Worm (Caenorhabditis elegans) whole organism, young adult: ENCODE measurements around the gene R05D3.9.

Experiments
- F33H1.4 ChIP-seq: fragments of 200-800 bp; sonication (Bioruptor generic); IDR thresholded peaks from 2 replicates; pipeline ENCODE4 v1.3.6; 2022; ENCODE audit warnings: missing genetic modification reagents, missing genetic modification characterization, missing compliant biosample characterization
- F55B11.4 ChIP-seq: sonication (generic microtip); optimal IDR thresholded peaks from 2 replicates; lab custom pipeline; 2016; ENCODE audit warnings: missing compliant biosample characterization, missing genetic modification characterization, borderline replicate concordance; ENCODE audit not compliant: insufficient read depth
- Y53F4B.3 ChIP-seq: fragments of 200-800 bp; sonication (Bioruptor generic); IDR thresholded peaks from 2 replicates; pipeline ENCODE4 v1.3.6; 2022; ENCODE audit warnings: missing genetic modification reagents, missing genetic modification characterization, missing compliant biosample characterization
- Y56A3A.18 ChIP-seq: fragments of 200-800 bp; sonication (Bioruptor generic); IDR thresholded peaks from 2 replicates; pipeline ENCODE4 v1.3.6; 2022; ENCODE audit warnings: missing genetic modification reagents, missing genetic modification characterization, missing compliant biosample characterization
- ZK185.1 ChIP-seq: sonication (generic microtip); optimal IDR thresholded peaks from 2 replicates; lab custom pipeline; 2016; ENCODE audit warnings: mild to moderate bottlenecking, missing genetic modification characterization, missing compliant biosample characterization; ENCODE audit not compliant: poor library complexity, severe bottlenecking
- atf-7 ChIP-seq: sonication (generic microtip); optimal IDR thresholded peaks from 2 replicates; lab custom pipeline; 2017; ENCODE audit warnings: mild to moderate bottlenecking, missing genetic modification characterization, missing compliant biosample characterization
- attf-3 ChIP-seq: fragments of 200-800 bp; sonication (Bioruptor generic); conservative IDR thresholded peaks from 2 replicates; pipeline ENCODE4 v1.3.6; 2022; ENCODE audit warnings: missing genetic modification reagents, missing genetic modification characterization, missing compliant biosample characterization
- attf-5 ChIP-seq: fragments of 200-800 bp; sonication (Bioruptor generic); optimal IDR thresholded peaks from 2 replicates; lab custom pipeline; 2018; ENCODE audit warnings: mild to moderate bottlenecking, missing genetic modification characterization, missing compliant biosample characterization
- cebp-1 ChIP-seq, 2 experiments: fragments of 200-800 bp in 1 of 2; sonication (Bioruptor generic) in 1 of 2; sonication (generic microtip) in 1 of 2; IDR thresholded peaks in 1 of 2; optimal IDR thresholded peaks in 1 of 2; 2 replicates each; pipeline versions ENCODE4 v1.3.6 to Lab custom; 2017 to 2022; ENCODE audit warnings: missing compliant biosample characterization in 2 of 2, missing genetic modification characterization in 2 of 2, mild to moderate bottlenecking in 1 of 2, missing genetic modification reagents in 1 of 2, moderate library complexity in 1 of 2
- cebp-2 ChIP-seq: fragments of 200-800 bp; sonication (Bioruptor generic); IDR thresholded peaks from 2 replicates; pipeline ENCODE4 v1.3.6; 2022; ENCODE audit warnings: missing genetic modification characterization, missing compliant biosample characterization
- ceh-58 ChIP-seq: fragments of 200-800 bp; sonication (Bioruptor generic); IDR thresholded peaks from 2 replicates; pipeline ENCODE4 v1.3.6; 2022; ENCODE audit warnings: missing genetic modification characterization, missing compliant biosample characterization
- dpl-1 ChIP-seq: fragments of 150-350 bp; optimal IDR thresholded peaks from 2 replicates; lab custom pipeline; 2014; ENCODE audit warnings: missing biosample characterization, missing genetic modification reagents, missing genetic modification characterization
- efl-1 ChIP-seq: fragments of 150-350 bp; optimal IDR thresholded peaks from 2 replicates; lab custom pipeline; 2014; ENCODE audit warnings: missing biosample characterization, missing genetic modification reagents, missing genetic modification characterization
- egl-18 ChIP-seq: fragments of 200-800 bp; sonication (Bioruptor generic); IDR thresholded peaks from 2 replicates; pipeline ENCODE4 v1.3.6; 2022; ENCODE audit warnings: missing genetic modification reagents, missing genetic modification characterization, missing compliant biosample characterization
- egl-44 ChIP-seq: fragments of 200-800 bp; sonication (Bioruptor generic); IDR thresholded peaks from 2 replicates; pipeline ENCODE4 v1.3.6; 2022; ENCODE audit warnings: missing genetic modification reagents, missing genetic modification characterization, missing compliant biosample characterization
- egrh-3 ChIP-seq: fragments of 200-800 bp; sonication (Bioruptor generic); IDR thresholded peaks from 2 replicates; pipeline ENCODE4 v1.3.6; 2022; ENCODE audit warnings: missing genetic modification reagents, missing genetic modification characterization, missing compliant biosample characterization
- hlh-12 ChIP-seq: sonication (generic microtip); optimal IDR thresholded peaks from 2 replicates; lab custom pipeline; 2016; ENCODE audit warnings: missing genetic modification characterization, missing compliant biosample characterization
- hmg-1.2 ChIP-seq: fragments of 200-800 bp; sonication (Bioruptor generic); IDR thresholded peaks from 2 replicates; pipeline ENCODE4 v1.3.6; 2022; ENCODE audit warnings: missing genetic modification reagents, missing genetic modification characterization, missing compliant biosample characterization
- let-607 ChIP-seq, 2 experiments: fragments of 200-800 bp in 1 of 2; sonication (Bioruptor generic) in 1 of 2; sonication (generic microtip) in 1 of 2; optimal IDR thresholded peaks; 2 replicates each; lab custom pipeline; 2016 to 2018; ENCODE audit warnings: mild to moderate bottlenecking in 2 of 2, missing compliant biosample characterization in 2 of 2, missing genetic modification characterization in 2 of 2, moderate library complexity in 2 of 2, missing genotype in 1 of 2
- lin-40 ChIP-seq: sonication (generic microtip); optimal IDR thresholded peaks from 2 replicates; lab custom pipeline; 2016; ENCODE audit warnings: missing genetic modification characterization, mild to moderate bottlenecking, missing compliant biosample characterization, missing genotype, missing genetic modification reagents
- lin-54 ChIP-seq: fragments of 200-800 bp; sonication (Bioruptor generic); optimal IDR thresholded peaks from 2 replicates; lab custom pipeline; 2018; ENCODE audit warnings: mild to moderate bottlenecking, missing genetic modification characterization, missing compliant biosample characterization
- lsl-1 ChIP-seq: fragments of 200-800 bp; sonication (Bioruptor generic); optimal IDR thresholded peaks from 2 replicates; lab custom pipeline; 2018; ENCODE audit warnings: mild to moderate bottlenecking, missing genetic modification characterization, moderate library complexity, missing compliant biosample characterization
- madf-3 ChIP-seq: fragments of 200-800 bp; sonication (Bioruptor generic); IDR thresholded peaks from 2 replicates; pipeline ENCODE4 v1.3.6; 2022; ENCODE audit warnings: missing genetic modification reagents, missing genetic modification characterization, missing compliant biosample characterization
- madf-6 ChIP-seq: fragments of 200-800 bp; sonication (Bioruptor generic); IDR thresholded peaks from 2 replicates; pipeline ENCODE4 v1.3.6; 2022; ENCODE audit warnings: missing genetic modification reagents, missing genetic modification characterization, missing compliant biosample characterization
- mcd-1 ChIP-seq: fragments of 200-800 bp; sonication (Bioruptor generic); IDR thresholded peaks from 2 replicates; pipeline ENCODE4 v1.3.6; 2022; ENCODE audit warnings: missing genetic modification reagents, missing genetic modification characterization, missing compliant biosample characterization
- nfya-2 ChIP-seq: fragments of 200-800 bp; sonication (Bioruptor generic); IDR thresholded peaks from 2 replicates; pipeline ENCODE4 v1.3.6; 2022; ENCODE audit warnings: missing genetic modification reagents, missing genetic modification characterization, missing compliant biosample characterization
- nhr-120 ChIP-seq: fragments of 200-800 bp; sonication (Bioruptor generic); IDR thresholded peaks from 2 replicates; pipeline ENCODE4 v1.3.6; 2022; ENCODE audit warnings: missing genetic modification characterization, missing compliant biosample characterization
- nhr-27 ChIP-seq: fragments of 200-800 bp; sonication (Bioruptor generic); optimal IDR thresholded peaks from 2 replicates; lab custom pipeline; 2018; ENCODE audit warnings: mild to moderate bottlenecking, missing genetic modification characterization, moderate library complexity, missing compliant biosample characterization
- nhr-80 ChIP-seq: sonication (generic microtip); optimal IDR thresholded peaks from 2 replicates; lab custom pipeline; 2016; ENCODE audit warnings: missing genetic modification characterization, missing compliant biosample characterization
- rpc-1 ChIP-seq, 2 experiments: fragments of 150-350 bp in 1 of 2; sonication (generic microtip) in 1 of 2; optimal IDR thresholded peaks; 2 replicates each; lab custom pipeline; 2014 to 2018; ENCODE audit warnings: missing biosample characterization in 1 of 2, missing genetic modification characterization in 1 of 2, missing genetic modification reagents in 1 of 2, missing genotype in 1 of 2
- sdz-38 ChIP-seq: sonication (generic microtip); optimal IDR thresholded peaks from 2 replicates; lab custom pipeline; 2016; ENCODE audit warnings: missing genotype, missing genetic modification characterization, missing compliant biosample characterization
- snpc-1.3 ChIP-seq: sonication (generic microtip); optimal IDR thresholded peaks from 2 replicates; lab custom pipeline; 2017; ENCODE audit warnings: missing genetic modification characterization, mild to moderate bottlenecking, missing compliant biosample characterization, antibody characterized with exemption, moderate library complexity, missing genotype, missing genetic modification reagents; ENCODE audit not compliant: insufficient read depth
- tbp1 ChIP-seq: fragments of 200-800 bp; sonication (Bioruptor generic); optimal IDR thresholded peaks from 2 replicates; lab custom pipeline; 2018; ENCODE audit warnings: mild to moderate bottlenecking, missing genetic modification characterization, missing compliant biosample characterization
- zfh-2 ChIP-seq: fragments of 200-800 bp; sonication (Bioruptor generic); conservative IDR thresholded peaks from 2 replicates; pipeline ENCODE4 v1.3.6; 2022; ENCODE audit warnings: missing genetic modification reagents, missing genetic modification characterization, missing compliant biosample characterization
- zim-3 ChIP-seq: sonication (generic microtip); optimal IDR thresholded peaks from 2 replicates; lab custom pipeline; 2017; ENCODE audit warnings: mild to moderate bottlenecking, missing genetic modification characterization, moderate library complexity, missing compliant biosample characterization
- ztf-25 ChIP-seq: fragments of 200-800 bp; sonication (Bioruptor generic); IDR thresholded peaks from 2 replicates; pipeline ENCODE4 v1.3.6; 2022; ENCODE audit warnings: missing genetic modification reagents, missing genetic modification characterization, missing compliant biosample characterization
- ztf-26 ChIP-seq: sonication (generic microtip); optimal IDR thresholded peaks from 2 replicates; lab custom pipeline; 2017; ENCODE audit warnings: missing genetic modification characterization, missing compliant biosample characterization

The R05D3.9 gene

ce11 chrIII:8370846-8371257 is 2.3 kb upstream of the R05D3.9 start:
- no peak for TF ChIP-seq F55B11.4 (tag; lab: Kevin White, UChicago)
- peak; percentile 66; the same call in 1 of the 2 replicates for TF ChIP-seq hmg-1.2 (GFP tag; lab: Robert Waterston, UW)
- TF ChIP-seq nhr-80 (tag; lab: Kevin White, UChicago) = peak; percentile 61
- peak; percentile 4 for TF ChIP-seq attf-5
- TF ChIP-seq zim-3 (tag; lab: Kevin White, UChicago) = no peak
- TF ChIP-seq let-607 (tag; optimal IDR thresholded peaks at IDR 0.05; lab: Kevin White, UChicago) = peak in 1 of 2 experiments; percentile 2
- peak; percentile 73 for TF ChIP-seq lin-40
- TF ChIP-seq ztf-26 (tag; lab: Kevin White, UChicago) = peak; percentile 24
- TF ChIP-seq ceh-58 = no peak
- TF ChIP-seq lin-54 (GFP tag; lab: Kevin White, UChicago) = no peak
- no peak for TF ChIP-seq cebp-1 (GFP tag; IDR thresholded peaks at IDR 0.05; lab: Robert Waterston, UW)
- peak; percentile 68 for TF ChIP-seq cebp-1 (tag; optimal IDR thresholded peaks at IDR 0.05; lab: Kevin White, UChicago)
- no peak for TF ChIP-seq Y56A3A.18 (GFP tag; lab: Robert Waterston, UW)

- TF ChIP-seq lsl-1 (GFP tag; lab: Kevin White, UChicago) = peak; percentile 38
- TF ChIP-seq F33H1.4 (GFP tag; lab: Robert Waterston, UW) = peak; percentile 69
- TF ChIP-seq egl-44 = no peak
- peak; percentile 71 for TF ChIP-seq hmg-1.2 (GFP tag; lab: Robert Waterston, UW)
- no peak for TF ChIP-seq egrh-3 (GFP tag; lab: Robert Waterston, UW)
- no peak for TF ChIP-seq nfya-2 (GFP tag; lab: Robert Waterston, UW)
- no peak for TF ChIP-seq Y53F4B.3
- no peak for TF ChIP-seq tbp1
- no peak for TF ChIP-seq nhr-120 (GFP tag; lab: Robert Waterston, UW)
- TF ChIP-seq madf-6 = peak; percentile 28; the same call in 1 of the 2 replicates
- TF ChIP-seq cebp-2 (GFP tag; lab: Robert Waterston, UW) = no peak
- no peak for TF ChIP-seq ztf-25 (GFP tag; lab: Robert Waterston, UW)
- no peak for TF ChIP-seq madf-3 (GFP tag; lab: Robert Waterston, UW)
- TF ChIP-seq efl-1 (GFP tag; lab: Kevin White, UChicago) = peak; percentile 60
- no peak for TF ChIP-seq nhr-27 (tag; lab: Kevin White, UChicago)
- no peak for TF ChIP-seq mcd-1
- TF ChIP-seq lin-54 (GFP tag; lab: Kevin White, UChicago) = peak; percentile 64
- TF ChIP-seq ztf-26 (tag; lab: Kevin White, UChicago) = no peak
- TF ChIP-seq snpc-1.3 = peak; percentile 54
These were observed 1.7 kb upstream of the R05D3.9 start for ce11 chrIII:8370188-8370587.

DNA sequence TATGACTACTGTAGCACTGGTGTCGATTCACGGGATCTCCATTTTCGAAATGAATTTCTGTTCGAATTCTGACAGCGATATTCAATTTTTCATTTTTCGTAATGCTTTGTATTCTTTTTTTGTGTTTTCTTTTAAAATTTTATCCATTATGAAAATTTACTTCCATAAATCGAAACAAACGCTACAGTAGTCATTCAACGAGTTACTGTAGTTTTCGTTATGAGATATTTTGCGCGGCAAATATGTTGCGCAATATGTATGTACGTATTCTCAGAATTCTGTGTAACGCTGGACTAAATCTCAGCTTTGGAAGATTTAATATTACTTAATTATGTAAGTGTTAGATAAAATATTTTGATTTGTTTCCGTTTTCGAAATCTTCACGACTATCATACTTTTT is 653 bp upstream of the R05D3.9 start:
- TF ChIP-seq attf-3 (GFP tag; lab: Robert Waterston, UW) (no peak), egl-18 (no peak), ZK185.1 (tag; lab: Kevin White, UChicago) (no peak), nfya-2 (GFP tag; lab: Robert Waterston, UW) (no peak), egl-44 (no peak), rpc-1 (optimal IDR thresholded peaks at IDR 0.05; lab: Kevin White, UChicago) (no peak), rpc-1 (tag; optimal IDR thresholded peaks at IDR 0.05; lab: Kevin White, UChicago) (no peak), sdz-38 (tag; lab: Kevin White, UChicago) (no peak), zfh-2 (GFP tag; lab: Robert Waterston, UW) (no peak), hlh-12 (tag; lab: Kevin White, UChicago) (no peak), atf-7 (no peak), dpl-1 (GFP tag; lab: Kevin White, UChicago) (no peak)
